Worm (Caenorhabditis elegans) whole organism, L2 larva: Measurements from ENCODE around the gene vps-16.

Experiments used
- C34F6.9 ChIP-seq: fragments of 150-350 bp; optimal IDR thresholded peaks from 2 replicates; lab custom pipeline; 2014; ENCODE audit warnings: missing biosample characterization, missing genetic modification characterization
- F13H6.1 ChIP-seq: sonication (generic microtip); optimal IDR thresholded peaks from 2 replicates; lab custom pipeline; 2016; ENCODE audit warnings: missing genetic modification characterization, missing compliant biosample characterization
- R02D3.7 ChIP-seq: fragments of 150-350 bp; optimal IDR thresholded peaks from 2 replicates; lab custom pipeline; 2014; ENCODE audit warnings: missing biosample characterization, missing genetic modification characterization
- Y55F3AM.14 ChIP-seq: fragments of 200-800 bp; sonication (Bioruptor generic); optimal IDR thresholded peaks from 2 replicates; lab custom pipeline; 2018; ENCODE audit warnings: mild to moderate bottlenecking, missing genetic modification characterization, missing compliant biosample characterization
- ZK546.5 ChIP-seq: sonication (generic microtip); optimal IDR thresholded peaks from 2 replicates; lab custom pipeline; 2017; ENCODE audit warnings: missing biosample characterization, missing genetic modification characterization
- alr-1 ChIP-seq: fragments of 150-350 bp; optimal IDR thresholded peaks from 2 replicates; lab custom pipeline; 2014; ENCODE audit warnings: missing biosample characterization, missing genetic modification characterization
- aly-2 ChIP-seq: fragments of 150-350 bp; optimal IDR thresholded peaks from 2 replicates; lab custom pipeline; 2014; ENCODE audit warnings: missing biosample characterization, missing genetic modification characterization
- ama-1 ChIP-seq: fragments of 150-350 bp; optimal IDR thresholded peaks from 2 replicates; lab custom pipeline; 2018; ENCODE audit warnings: inconsistent platforms
- blmp-1 ChIP-seq: sonication (generic microtip); optimal IDR thresholded peaks from 2 replicates; lab custom pipeline; 2017; ENCODE audit warnings: missing genetic modification characterization, mild to moderate bottlenecking, missing compliant biosample characterization, antibody characterized with exemption, moderate library complexity; ENCODE audit not compliant: insufficient read depth
- ceh-16 ChIP-seq: fragments of 150-350 bp; optimal IDR thresholded peaks from 2 replicates; lab custom pipeline; 2014; ENCODE audit warnings: missing biosample characterization, missing genetic modification characterization
- ceh-82 ChIP-seq: fragments of 150-350 bp; optimal IDR thresholded peaks from 2 replicates; lab custom pipeline; 2014; ENCODE audit warnings: missing biosample characterization, missing genetic modification characterization
- crh-2 ChIP-seq: sonication (generic microtip); optimal IDR thresholded peaks from 2 replicates; lab custom pipeline; 2017; ENCODE audit warnings: missing biosample characterization, missing genetic modification characterization
- dmd-4 ChIP-seq: sonication (generic microtip); optimal IDR thresholded peaks from 2 replicates; lab custom pipeline; 2017; ENCODE audit warnings: missing biosample characterization, missing genetic modification characterization
- egl-27 ChIP-seq: sonication (generic microtip); optimal IDR thresholded peaks from 3 replicates; lab custom pipeline; 2017; ENCODE audit warnings: missing biosample characterization, missing genetic modification reagents, missing genetic modification characterization
- elt-1 ChIP-seq: fragments of 150-350 bp; optimal IDR thresholded peaks from 2 replicates; lab custom pipeline; 2014; ENCODE audit warnings: missing biosample characterization, missing genetic modification characterization
- elt-3 ChIP-seq: sonication (generic microtip); optimal IDR thresholded peaks from 2 replicates; lab custom pipeline; 2017; ENCODE audit warnings: missing biosample characterization, missing genetic modification characterization
- fos-1 ChIP-seq: fragments of 150-350 bp; optimal IDR thresholded peaks from 2 replicates; lab custom pipeline; 2014; ENCODE audit warnings: missing biosample characterization, missing genetic modification characterization
- gmeb-1 ChIP-seq: fragments of 150-350 bp; optimal IDR thresholded peaks from 2 replicates; lab custom pipeline; 2014; ENCODE audit warnings: missing biosample characterization, missing genetic modification characterization
- lin-11 ChIP-seq: fragments of 150-350 bp; sonication (generic microtip); optimal IDR thresholded peaks from 2 replicates; lab custom pipeline; 2014; ENCODE audit warnings: missing biosample characterization, missing genetic modification characterization, inconsistent platforms, mixed read lengths
- lin-13 ChIP-seq: fragments of 150-350 bp; optimal IDR thresholded peaks from 2 replicates; lab custom pipeline; 2014; ENCODE audit warnings: missing biosample characterization, missing genetic modification reagents, missing genetic modification characterization
- lin-39 ChIP-seq: fragments of 150-350 bp; optimal IDR thresholded peaks from 2 replicates; lab custom pipeline; 2014; ENCODE audit warnings: missing biosample characterization, missing genetic modification reagents, missing genetic modification characterization
- lsy-2 ChIP-seq, 2 experiments: fragments of 150-350 bp in 1 of 2; sonication (generic microtip) in 1 of 2; optimal IDR thresholded peaks; 2 replicates each; lab custom pipeline; 2014 to 2017; ENCODE audit warnings: missing biosample characterization in 2 of 2, missing genetic modification characterization in 2 of 2
- mab-5 ChIP-seq: fragments of 150-350 bp; optimal IDR thresholded peaks from 2 replicates; lab custom pipeline; 2014; ENCODE audit warnings: missing biosample characterization, missing genetic modification characterization
- mbf-1 ChIP-seq: sonication (generic microtip); optimal IDR thresholded peaks from 2 replicates; lab custom pipeline; 2017; ENCODE audit warnings: missing biosample characterization, missing genetic modification characterization
- mdl-1 ChIP-seq, 2 experiments: fragments of 150-350 bp in 1 of 2; sonication (generic microtip) in 1 of 2; optimal IDR thresholded peaks; 2 replicates each; lab custom pipeline; 2017; ENCODE audit warnings: missing biosample characterization in 2 of 2, missing genetic modification characterization in 2 of 2
- nhr-10 ChIP-seq: sonication (generic microtip); optimal IDR thresholded peaks from 2 replicates; lab custom pipeline; 2017; ENCODE audit warnings: missing biosample characterization, missing genetic modification characterization
- nhr-11 ChIP-seq: fragments of 150-350 bp; optimal IDR thresholded peaks from 2 replicates; lab custom pipeline; 2014; ENCODE audit warnings: missing biosample characterization, missing genetic modification characterization
- nhr-12 ChIP-seq: fragments of 150-350 bp; optimal IDR thresholded peaks from 2 replicates; lab custom pipeline; 2014; ENCODE audit warnings: missing biosample characterization, missing genetic modification characterization
- nhr-129 ChIP-seq: fragments of 150-350 bp; optimal IDR thresholded peaks from 2 replicates; lab custom pipeline; 2014; ENCODE audit warnings: missing biosample characterization, missing genetic modification characterization
- nhr-21 ChIP-seq: fragments of 150-350 bp; optimal IDR thresholded peaks from 2 replicates; lab custom pipeline; 2014; ENCODE audit warnings: missing biosample characterization, missing genetic modification characterization
- nhr-23 ChIP-seq: fragments of 150-350 bp; optimal IDR thresholded peaks from 2 replicates; lab custom pipeline; 2014; ENCODE audit warnings: missing biosample characterization, missing genetic modification reagents, missing genetic modification characterization
- nhr-237 ChIP-seq: fragments of 150-350 bp; optimal IDR thresholded peaks from 2 replicates; lab custom pipeline; 2014; ENCODE audit warnings: missing biosample characterization, missing genetic modification characterization
- nhr-25 ChIP-seq: fragments of 150-350 bp; sonication (generic microtip); optimal IDR thresholded peaks from 3 replicates; lab custom pipeline; 2014; ENCODE audit warnings: missing biosample characterization, missing genetic modification characterization
- nhr-6 ChIP-seq: fragments of 150-350 bp; optimal IDR thresholded peaks from 2 replicates; lab custom pipeline; 2014; ENCODE audit warnings: missing biosample characterization, missing genetic modification characterization
- nhr-77 ChIP-seq: fragments of 150-350 bp; optimal IDR thresholded peaks from 2 replicates; lab custom pipeline; 2014; ENCODE audit warnings: missing biosample characterization, missing genetic modification characterization
- peb-1 ChIP-seq: fragments of 150-350 bp; optimal IDR thresholded peaks from 2 replicates; lab custom pipeline; 2014; ENCODE audit warnings: missing biosample characterization, missing genetic modification characterization
- sem-4 ChIP-seq: fragments of 150-350 bp; optimal IDR thresholded peaks from 2 replicates; lab custom pipeline; 2014; ENCODE audit warnings: missing biosample characterization, missing genetic modification reagents, missing genetic modification characterization
- skn-1 ChIP-seq: sonication (generic microtip); optimal IDR thresholded peaks from 2 replicates; lab custom pipeline; 2017; ENCODE audit warnings: missing biosample characterization, missing genetic modification characterization
- sma-3 ChIP-seq: sonication (generic microtip); optimal IDR thresholded peaks from 2 replicates; lab custom pipeline; 2016; ENCODE audit warnings: missing genetic modification reagents, missing genetic modification characterization, missing compliant biosample characterization
- sma-9 ChIP-seq, 2 experiments: fragments of 150-350 bp in 1 of 2; sonication (generic microtip) in 1 of 2; optimal IDR thresholded peaks; 2 replicates each; lab custom pipeline; 2014 to 2016; ENCODE audit warnings: missing genetic modification characterization in 2 of 2, mild to moderate bottlenecking in 1 of 2, missing biosample characterization in 1 of 2, missing compliant biosample characterization in 1 of 2, missing genetic modification reagents in 1 of 2, moderate library complexity in 1 of 2
- snpc-4 ChIP-seq: fragments of 150-350 bp; optimal IDR thresholded peaks from 2 replicates; lab custom pipeline; 2014; ENCODE audit warnings: missing biosample characterization, missing genetic modification characterization
- unc-39 ChIP-seq: fragments of 150-350 bp; optimal IDR thresholded peaks from 2 replicates; lab custom pipeline; 2014; ENCODE audit warnings: missing biosample characterization, missing genetic modification characterization
- unc-55 ChIP-seq: fragments of 150-350 bp; sonication (generic microtip); optimal IDR thresholded peaks from 3 replicates; lab custom pipeline; 2014; ENCODE audit warnings: missing biosample characterization, missing genetic modification reagents, missing genetic modification characterization
- unc-62 ChIP-seq: fragments of 150-350 bp; optimal IDR thresholded peaks from 2 replicates; lab custom pipeline; 2014; ENCODE audit warnings: missing biosample characterization, missing genetic modification reagents, missing genetic modification characterization
- zag-1 ChIP-seq: fragments of 150-350 bp; optimal IDR thresholded peaks from 2 replicates; lab custom pipeline; 2014; ENCODE audit warnings: missing biosample characterization, missing genetic modification characterization
- ztf-1 ChIP-seq: fragments of 200-800 bp; sonication (Bioruptor generic); conservative IDR thresholded peaks from 2 replicates; pipeline ENCODE4 v1.3.6; 2022; ENCODE audit warnings: missing genetic modification characterization, missing compliant biosample characterization
- ztf-11 ChIP-seq: sonication (generic microtip); optimal IDR thresholded peaks from 2 replicates; lab custom pipeline; 2017; ENCODE audit warnings: missing biosample characterization, missing genetic modification characterization
- ztf-4 ChIP-seq: fragments of 150-350 bp; optimal IDR thresholded peaks from 2 replicates; lab custom pipeline; 2014; ENCODE audit warnings: missing biosample characterization, missing genetic modification characterization

Gene vps-16

DNA sequence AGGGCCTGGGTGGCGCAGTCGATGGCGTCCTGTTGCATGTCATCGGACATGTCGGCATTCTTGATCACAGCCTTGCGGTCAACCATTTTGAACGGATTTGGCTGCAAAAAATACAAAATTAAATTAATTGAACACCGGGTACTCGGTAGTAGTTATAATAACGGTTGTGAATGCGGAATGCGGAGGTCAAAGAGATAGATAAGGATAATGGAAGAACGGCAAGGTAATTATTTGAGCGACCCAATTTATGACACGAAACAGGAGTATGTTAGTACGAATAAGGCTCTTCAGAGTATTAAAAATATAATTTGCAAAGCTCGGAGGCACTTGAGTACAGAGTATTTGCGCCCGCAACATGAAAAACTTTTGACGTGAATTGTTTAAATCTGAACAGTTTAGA is 30.6 kb downstream of the vps-16 start, which contains the start of gene dlc-1:
dlc-1 (minus strand) TSS at position 101 of the 400 bp plus-strand sequence.
- TF ChIP-seq snpc-4 (tag; lab: Kevin White, UChicago), result no peak
- no peak for TF ChIP-seq skn-1 (tag; lab: Kevin White, UChicago)
- no peak for TF ChIP-seq sma-9 (GFP tag; optimal IDR thresholded peaks at IDR 0.05; lab: Kevin White, UChicago)
- TF ChIP-seq sma-9 (tag; optimal IDR thresholded peaks at IDR 0.05; lab: Kevin White, UChicago), result no peak
- no peak for TF ChIP-seq nhr-237 (tag; lab: Kevin White, UChicago)
- TF ChIP-seq ama-1, result no peak
- TF ChIP-seq unc-55 (GFP tag; lab: Kevin White, UChicago), result no peak
- no peak for TF ChIP-seq nhr-10 (tag; lab: Kevin White, UChicago)
- no peak for TF ChIP-seq mab-5

DNA sequence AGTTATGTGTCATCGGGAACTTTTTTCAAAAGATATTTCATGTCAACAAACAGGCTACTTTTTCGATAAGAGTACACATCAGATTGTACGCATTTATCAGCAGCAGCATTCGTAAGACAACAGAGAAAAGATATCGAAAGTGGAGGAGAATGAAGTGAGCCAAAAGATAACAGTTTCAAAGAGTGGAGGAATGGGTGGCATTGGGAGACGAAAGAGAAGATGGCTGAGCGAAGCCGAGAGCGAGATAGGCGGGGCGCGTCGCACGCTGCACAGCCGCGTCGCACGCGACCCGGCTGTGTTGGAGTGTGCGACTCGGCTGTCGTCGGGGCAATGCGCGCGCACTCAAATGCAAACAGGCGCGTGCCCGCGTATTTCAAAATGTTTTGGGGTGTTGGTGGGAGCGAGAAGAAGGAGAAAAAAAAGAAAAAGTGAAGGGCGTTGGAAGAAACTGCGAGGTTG is 31.1 kb downstream of the vps-16 start:
- no peak for TF ChIP-seq elt-3 (tag; lab: Kevin White, UChicago)
- TF ChIP-seq unc-55 (GFP tag; lab: Kevin White, UChicago), result peak; percentile 85
- TF ChIP-seq fos-1 (tag; lab: Kevin White, UChicago), result peak; percentile 98
- TF ChIP-seq nhr-12 (tag; lab: Kevin White, UChicago), result no peak
- TF ChIP-seq sma-9 (GFP tag; optimal IDR thresholded peaks at IDR 0.05; lab: Kevin White, UChicago), result peak; percentile 80
- no peak for TF ChIP-seq sma-9 (tag; optimal IDR thresholded peaks at IDR 0.05; lab: Kevin White, UChicago)
- no peak for TF ChIP-seq R02D3.7
- peak; percentile 89 for TF ChIP-seq Y55F3AM.14 (GFP tag; lab: Kevin White, UChicago)
- TF ChIP-seq nhr-11 (tag; lab: Kevin White, UChicago), result no peak
- no peak for TF ChIP-seq unc-39
- peak; percentile 85 to 92 for TF ChIP-seq mdl-1 (tag; optimal IDR thresholded peaks at IDR 0.05; lab: Kevin White, UChicago)
- peak; percentile 91 for TF ChIP-seq sma-3 (GFP tag; lab: Kevin White, UChicago)
- peak; percentile 85 for TF ChIP-seq ama-1
- TF ChIP-seq mab-5, result peak; percentile 79
- no peak for TF ChIP-seq nhr-25 (tag; lab: Kevin White, UChicago)
- no peak for TF ChIP-seq skn-1 (tag; lab: Kevin White, UChicago)
- TF ChIP-seq nhr-21, result peak; percentile 86
- TF ChIP-seq dmd-4 (tag; lab: Kevin White, UChicago), result no peak
- TF ChIP-seq lin-13 (GFP tag; lab: Kevin White, UChicago), result peak; percentile 66
- no peak for TF ChIP-seq mbf-1 (tag; lab: Kevin White, UChicago)
- peak; percentile 85 for TF ChIP-seq gmeb-1
- no peak for TF ChIP-seq nhr-237 (tag; lab: Kevin White, UChicago)
- TF ChIP-seq nhr-23, result no peak
- peak; percentile 94 for TF ChIP-seq F13H6.1 (tag; lab: Kevin White, UChicago)
- no peak for TF ChIP-seq ztf-11 (tag; lab: Kevin White, UChicago)
- peak; percentile 79 for TF ChIP-seq C34F6.9 (tag; lab: Kevin White, UChicago)
- TF ChIP-seq lin-39 (tag; lab: Kevin White, UChicago), result no peak
- no peak for TF ChIP-seq unc-62
- peak; percentile 1 for TF ChIP-seq peb-1 (tag; lab: Kevin White, UChicago)
- no peak for TF ChIP-seq nhr-77 (tag; lab: Kevin White, UChicago)
- peak; percentile 67 for TF ChIP-seq lin-11 (tag; lab: Kevin White, UChicago)
- peak; percentile 10 for TF ChIP-seq nhr-6 (tag; lab: Kevin White, UChicago)
- TF ChIP-seq ceh-16 (tag; lab: Kevin White, UChicago), result peak; percentile 62
- TF ChIP-seq alr-1 (tag; lab: Kevin White, UChicago), result no peak
- peak; percentile 75 to 83 for TF ChIP-seq lsy-2 (tag; optimal IDR thresholded peaks at IDR 0.05; lab: Kevin White, UChicago)
- TF ChIP-seq ZK546.5 (tag; lab: Kevin White, UChicago), result no peak
- peak; percentile 66 for TF ChIP-seq ceh-82 (tag; lab: Kevin White, UChicago)
- no peak for TF ChIP-seq ztf-1
- no peak for TF ChIP-seq elt-1
- TF ChIP-seq aly-2 (tag; lab: Kevin White, UChicago), result no peak
- TF ChIP-seq crh-2, result peak; percentile 88
- peak; percentile 83 for TF ChIP-seq nhr-129 (tag; lab: Kevin White, UChicago)
- TF ChIP-seq ztf-4, result peak; percentile 43
- no peak for TF ChIP-seq egl-27 (tag; lab: Kevin White, UChicago)
- TF ChIP-seq nhr-10 (tag; lab: Kevin White, UChicago), result no peak
- TF ChIP-seq blmp-1 (tag; lab: Kevin White, UChicago), result peak; percentile 65
- peak; percentile 68 for TF ChIP-seq sem-4 (tag; lab: Kevin White, UChicago)
- TF ChIP-seq zag-1, result peak; percentile 73
- TF ChIP-seq snpc-4 (tag; lab: Kevin White, UChicago), result peak; percentile 40
